Fruit fly (Drosophila melanogaster) whole organism, pupa: ENCODE results near the gene CG7943.

Source experiments
- CG10348 ChIP-seq: fragments of 200-800 bp; sonication (Bioruptor generic); IDR thresholded peaks from 2 replicates; pipeline ENCODE4 v1.3.6; 2022; ENCODE audit warnings: missing biosample characterization, missing genetic modification characterization
- CG12605 ChIP-seq: fragments of 200-800 bp; sonication (Bioruptor generic); IDR thresholded peaks from 2 replicates; pipeline ENCODE4 v1.3.6; 2022; ENCODE audit warnings: missing biosample characterization, missing genetic modification characterization
- CG13204 ChIP-seq: fragments of 200-800 bp; sonication (Bioruptor generic); optimal IDR thresholded peaks from 2 replicates; lab custom pipeline; 2018; ENCODE audit warnings: missing biosample characterization, mild to moderate bottlenecking, missing genetic modification characterization, moderate library complexity
- CG14655 ChIP-seq: fragments of 200-800 bp; sonication (Bioruptor generic); optimal IDR thresholded peaks from 3 replicates; lab custom pipeline; 2017; ENCODE audit warnings: mild to moderate bottlenecking, missing biosample characterization, missing genetic modification reagents, missing genetic modification characterization
- CG15710 ChIP-seq: fragments of 200-800 bp; sonication (Bioruptor generic); optimal IDR thresholded peaks from 2 replicates; lab custom pipeline; 2018; ENCODE audit warnings: missing biosample characterization, mild to moderate bottlenecking, missing genetic modification characterization, moderate library complexity
- CG17806 ChIP-seq: fragments of 200-800 bp; sonication (Bioruptor generic); optimal IDR thresholded peaks from 2 replicates; lab custom pipeline; 2018; ENCODE audit warnings: missing biosample characterization, mild to moderate bottlenecking, missing genetic modification characterization, moderate library complexity
- CG32121 ChIP-seq: fragments of 200-800 bp; sonication (Bioruptor generic); IDR thresholded peaks from 2 replicates; pipeline ENCODE4 v1.3.6; 2022; ENCODE audit warnings: missing biosample characterization, missing genetic modification characterization
- CG34367 ChIP-seq: fragments of 200-800 bp; sonication (Bioruptor generic); optimal IDR thresholded peaks from 2 replicates; lab custom pipeline; 2018; ENCODE audit warnings: missing biosample characterization, mild to moderate bottlenecking, missing genetic modification characterization
- CG4496 ChIP-seq: fragments of 200-800 bp; sonication (Bioruptor generic); IDR thresholded peaks from 3 replicates; pipeline ENCODE4 v1.3.6; 2022; ENCODE audit warnings: missing biosample characterization, missing genetic modification characterization
- CG8159 ChIP-seq: fragments of 200-800 bp; sonication (Bioruptor generic); optimal IDR thresholded peaks from 3 replicates; lab custom pipeline; 2018; ENCODE audit warnings: missing biosample characterization, mild to moderate bottlenecking, missing genetic modification characterization, moderate library complexity
- CG8301 ChIP-seq: fragments of 200-800 bp; sonication (Bioruptor generic); optimal IDR thresholded peaks from 2 replicates; lab custom pipeline; 2018; ENCODE audit warnings: missing biosample characterization, mild to moderate bottlenecking, missing genetic modification characterization
- CG9948 ChIP-seq: fragments of 200-800 bp; sonication (Bioruptor generic); optimal IDR thresholded peaks from 2 replicates; lab custom pipeline; 2018; ENCODE audit warnings: missing biosample characterization, mild to moderate bottlenecking, missing genetic modification characterization, moderate library complexity
- D1 ChIP-seq: fragments of 200-800 bp; sonication (Bioruptor generic); optimal IDR thresholded peaks from 2 replicates; lab custom pipeline; 2018; ENCODE audit warnings: missing biosample characterization, mild to moderate bottlenecking, missing genetic modification characterization, moderate library complexity
- EcR ChIP-seq: fragments of 200-800 bp; sonication (Bioruptor generic); optimal IDR thresholded peaks from 3 replicates; lab custom pipeline; 2019; ENCODE audit warnings: missing biosample characterization, missing genetic modification characterization, mild to moderate bottlenecking, moderate library complexity, missing genetic modification reagents
- Ets98B ChIP-seq: fragments of 200-800 bp; sonication (Bioruptor generic); IDR thresholded peaks from 2 replicates; pipeline ENCODE4 v1.3.6; 2022; ENCODE audit warnings: missing biosample characterization, missing genetic modification characterization
- Pif1A ChIP-seq: fragments of 200-800 bp; sonication (Bioruptor generic); optimal IDR thresholded peaks from 3 replicates; lab custom pipeline; 2016; ENCODE audit warnings: missing biosample characterization, missing genetic modification characterization
- Pif1B ChIP-seq: fragments of 200-800 bp; sonication (Bioruptor generic); optimal IDR thresholded peaks from 3 replicates; lab custom pipeline; 2016; ENCODE audit warnings: missing biosample characterization, missing genetic modification characterization
- Snoo ChIP-seq: fragments of 200-800 bp; sonication (Bioruptor generic); optimal IDR thresholded peaks from 3 replicates; lab custom pipeline; 2017; ENCODE audit warnings: missing biosample characterization, mild to moderate bottlenecking, missing genetic modification characterization, inconsistent platforms
- fd96Ca ChIP-seq: fragments of 200-800 bp; sonication (Bioruptor generic); IDR thresholded peaks from 3 replicates; pipeline ENCODE4 v1.3.6; 2022; ENCODE audit warnings: missing biosample characterization, missing genetic modification characterization
- gl ChIP-seq: fragments of 200-800 bp; sonication (Bioruptor generic); optimal IDR thresholded peaks from 2 replicates; lab custom pipeline; 2018; ENCODE audit warnings: missing biosample characterization, mild to moderate bottlenecking, missing genetic modification characterization
- rn ChIP-seq: fragments of 200-800 bp; sonication (Bioruptor generic); IDR thresholded peaks from 2 replicates; pipeline ENCODE4 v1.3.6; 2022; ENCODE audit warnings: missing biosample characterization, missing genetic modification characterization

The CG7943 gene

dm6 chr3R:30022452-30023028 is 23.7 kb upstream of the CG7943 start, which contains the start of the genes RpS28a and Axn:
RpS28a (minus strand) TSS chr3R:30022648.
Axn (plus strand) TSS chr3R:30022842.
- TF ChIP-seq EcR (peak; percentile 93), Ets98B (GFP tag; lab: Robert Waterston, UW) (no peak)
- TF ChIP-seq, all 21 proteins: peak for 1

- TF ChIP-seq D1 (tag; lab: Kevin White, UChicago) (no peak), CG8159 (tag; lab: Kevin White, UChicago) (no peak), Pif1B (no peak)
- TF ChIP-seq, all 21 proteins: peak for 0
These were observed 22.8 kb upstream of the CG7943 start for dm6 chr3R:30023445-30023844.

dm6 chr3R:30030061-30030460 is 16.2 kb upstream of the CG7943 start:
- no peak for TF ChIP-seq gl (tag; lab: Kevin White, UChicago)
- TF ChIP-seq Ets98B (GFP tag; lab: Robert Waterston, UW): no peak
- no peak for TF ChIP-seq D1 (tag; lab: Kevin White, UChicago)
- TF ChIP-seq Snoo: no peak
- TF ChIP-seq Pif1B: no peak
- TF ChIP-seq CG13204 (GFP tag; lab: Kevin White, UChicago): no peak
- TF ChIP-seq CG10348 (GFP tag; lab: Robert Waterston, UW): no peak
- TF ChIP-seq CG32121 (GFP tag; lab: Robert Waterston, UW): no peak
- TF ChIP-seq EcR: no peak
- no peak for TF ChIP-seq CG34367
- TF ChIP-seq CG12605 (GFP tag; lab: Robert Waterston, UW): no peak
- TF ChIP-seq fd96Ca (GFP tag; lab: Robert Waterston, UW): no peak
- TF ChIP-seq CG14655 (GFP tag; lab: Kevin White, UChicago): no peak
- TF ChIP-seq CG15710 (tag; lab: Kevin White, UChicago): no peak
- no peak for TF ChIP-seq CG8159 (tag; lab: Kevin White, UChicago)
- no peak for TF ChIP-seq CG9948 (tag; lab: Kevin White, UChicago)
- TF ChIP-seq CG4496 (GFP tag; lab: Robert Waterston, UW): no peak
- TF ChIP-seq CG17806 (tag; lab: Kevin White, UChicago): no peak
- no peak for TF ChIP-seq CG8301 (tag; lab: Kevin White, UChicago)
- no peak for TF ChIP-seq Pif1A (GFP tag; lab: Kevin White, UChicago)

- TF ChIP-seq CG34367 (no peak), gl (tag; lab: Kevin White, UChicago) (no peak), CG13204 (GFP tag; lab: Kevin White, UChicago) (no peak), CG9948 (tag; lab: Kevin White, UChicago) (no peak)
These were observed 14.0 kb upstream of the CG7943 start for dm6 chr3R:30032281-30032680.

dm6 chr3R:30036609-30037008 is 9.7 kb upstream of the CG7943 start, which contains the start of gene ZIPIC:
ZIPIC (minus strand) TSS chr3R:30036870.
- no peak for TF ChIP-seq CG4496 (GFP tag; lab: Robert Waterston, UW)
- no peak for TF ChIP-seq CG17806 (tag; lab: Kevin White, UChicago)
- no peak for TF ChIP-seq CG13204 (GFP tag; lab: Kevin White, UChicago)
- no peak for TF ChIP-seq gl (tag; lab: Kevin White, UChicago)
- no peak for TF ChIP-seq Pif1B
- no peak for TF ChIP-seq EcR
- no peak for TF ChIP-seq rn
- TF ChIP-seq D1 (tag; lab: Kevin White, UChicago): no peak
- TF ChIP-seq CG32121 (GFP tag; lab: Robert Waterston, UW): no peak
- no peak for TF ChIP-seq fd96Ca (GFP tag; lab: Robert Waterston, UW)

dm6 chr3R:30037630-30038029 is 8.6 kb upstream of the CG7943 start, which contains the start of gene ocn:
ocn (minus strand) TSS chr3R:30037730.
- TF ChIP-seq CG4496 (GFP tag; lab: Robert Waterston, UW) (no peak), Pif1B (no peak), EcR (no peak), CG17806 (tag; lab: Kevin White, UChicago) (no peak)

- TF ChIP-seq CG9948 (tag; lab: Kevin White, UChicago) (no peak), CG8159 (tag; lab: Kevin White, UChicago) (no peak), fd96Ca (GFP tag; lab: Robert Waterston, UW) (no peak), CG32121 (GFP tag; lab: Robert Waterston, UW) (no peak), EcR (no peak), Ets98B (GFP tag; lab: Robert Waterston, UW) (no peak), CG34367 (no peak), CG15710 (tag; lab: Kevin White, UChicago) (no peak), CG4496 (GFP tag; lab: Robert Waterston, UW) (no peak)
These were observed 7.6 kb upstream of the CG7943 start, which contains the start of gene janB for dm6 chr3R:30038628-30039027. janB (minus strand) TSS chr3R:30038728.
